Worm (Caenorhabditis elegans) whole organism, L4 larva: Measurements from ENCODE around the gene pap-2.
A peak's percentile ranks its signal among the peaks of the same experiment; 100 is the strongest.

Experiments used
- D1046.2 ChIP-seq: fragments of 200-800 bp; sonication (Bioruptor generic); IDR thresholded peaks from 2 replicates; pipeline ENCODE4 v1.3.6; 2022; ENCODE audit warnings: missing genetic modification characterization, missing compliant biosample characterization
- aha-1 ChIP-seq: fragments of 150-350 bp; peaks from one replicate; lab custom pipeline; 2014; ENCODE audit warnings: missing biosample characterization, missing genetic modification characterization
- dve-1 ChIP-seq: sonication (generic microtip); optimal IDR thresholded peaks from 2 replicates; lab custom pipeline; 2017; ENCODE audit warnings: antibody characterized with exemption, mild to moderate bottlenecking, missing genetic modification characterization, missing compliant biosample characterization; ENCODE audit not compliant: insufficient read depth
- lim-7 ChIP-seq: fragments of 200-800 bp; sonication (Bioruptor generic); IDR thresholded peaks from 2 replicates; pipeline ENCODE4 v1.3.6; 2022; ENCODE audit warnings: missing genetic modification characterization, missing compliant biosample characterization
- lsy-2 ChIP-seq, 2 experiments: fragments of 150-350 bp in 1 of 2; sonication (generic microtip) in 1 of 2; optimal IDR thresholded peaks; 2 replicates each; lab custom pipeline; 2014 to 2017; ENCODE audit warnings: missing biosample characterization in 2 of 2, missing genetic modification characterization in 2 of 2
- saeg-2 ChIP-seq: fragments of 200-800 bp; sonication (Bioruptor generic); IDR thresholded peaks from 2 replicates; pipeline ENCODE4 v1.3.6; 2022; ENCODE audit warnings: missing genetic modification reagents, missing genetic modification characterization, missing compliant biosample characterization
- unc-62 ChIP-seq, 3 experiments: fragments of 150-350 bp in 1 of 3; sonication (generic microtip); optimal IDR thresholded peaks in 2 of 3; peaks in 1 of 3; 1 replicate in 1 of 3; 2 replicates in 2 of 3; lab custom pipeline; 2014 to 2017; ENCODE audit warnings: missing biosample characterization in 3 of 3, missing genetic modification characterization in 3 of 3, missing genetic modification reagents in 3 of 3, missing genotype in 1 of 3

pap-2 gene

ce11 chrII:9560895-9561294, 48.3 kb downstream of the pap-2 start (continued):
- peak; percentile 5 for TF ChIP-seq dve-1 (tag; lab: Kevin White, UChicago)

ce11 chrII:9559929-9560328, 49.3 kb downstream of the pap-2 start, which contains the start of gene F35H8.4:
TSS of gene F35H8.4 (minus strand) at chrII:9560029.
- TF ChIP-seq lsy-2 (tag; optimal IDR thresholded peaks at IDR 0.05; lab: Kevin White, UChicago): peak in 1 of 2 experiments; percentile 2
- no peak for TF ChIP-seq lim-7 (GFP tag; lab: Robert Waterston, UW)

- no peak for TF ChIP-seq saeg-2 (GFP tag; lab: Robert Waterston, UW)
- TF ChIP-seq unc-62 (GFP tag; optimal IDR thresholded peaks at IDR 0.05 in 1 of 2; lab: Kevin White, UChicago): peak in 1 of 2 experiments; percentile 58
- no peak for TF ChIP-seq unc-62 (tag; optimal IDR thresholded peaks at IDR 0.05; lab: Kevin White, UChicago)
- no peak for TF ChIP-seq D1046.2 (GFP tag; lab: Robert Waterston, UW)
- peak; percentile 66 for TF ChIP-seq aha-1 (tag; lab: Kevin White, UChicago)
These were observed 50.3 kb downstream of the pap-2 start for ce11 chrII:9558906-9559305.
